Fruit fly (Drosophila melanogaster) whole organism, prepupa: ENCODE results near the gene me31B.

Source experiments
- Blimp-1 ChIP-seq: fragments of 200-800 bp; sonication (Bioruptor generic); optimal IDR thresholded peaks from 3 replicates; lab custom pipeline; 2017; ENCODE audit warnings: missing biosample characterization, missing genetic modification characterization, mild to moderate bottlenecking, moderate library complexity, missing genetic modification reagents
- CG11902 ChIP-seq: fragments of 200-800 bp; sonication (Bioruptor generic); optimal IDR thresholded peaks from 3 replicates; lab custom pipeline; 2016; ENCODE audit warnings: missing biosample characterization, missing genetic modification characterization
- CG16779 ChIP-seq: fragments of 200-800 bp; sonication (Bioruptor generic); optimal IDR thresholded peaks from 3 replicates; lab custom pipeline; 2017; ENCODE audit warnings: missing biosample characterization, mild to moderate bottlenecking, missing genetic modification characterization
- CG31627 ChIP-seq: fragments of 200-800 bp; sonication (Bioruptor generic); optimal IDR thresholded peaks from 3 replicates; lab custom pipeline; 2016; ENCODE audit warnings: missing biosample characterization, missing genetic modification characterization
- CG6854 ChIP-seq: fragments of 200-800 bp; sonication (Bioruptor generic); optimal IDR thresholded peaks from 2 replicates; lab custom pipeline; 2017; ENCODE audit warnings: missing biosample characterization, mild to moderate bottlenecking, missing genetic modification characterization
- Ets96B ChIP-seq: fragments of 200-800 bp; optimal IDR thresholded peaks from 2 replicates; lab custom pipeline; 2019; ENCODE audit warnings: missing biosample characterization, mild to moderate bottlenecking, missing genetic modification characterization, moderate library complexity
- Smox ChIP-seq: fragments of 200-800 bp; sonication (Bioruptor generic); optimal IDR thresholded peaks from 3 replicates; lab custom pipeline; 2016; ENCODE audit warnings: missing biosample characterization, missing genetic modification characterization
- Sox14 ChIP-seq: fragments of 200-800 bp; sonication (Bioruptor generic); optimal IDR thresholded peaks from 3 replicates; lab custom pipeline; 2016; ENCODE audit warnings: missing biosample characterization, missing genetic modification characterization
- fd59A ChIP-seq: fragments of 200-800 bp; sonication (Bioruptor generic); optimal IDR thresholded peaks from 2 replicates; lab custom pipeline; 2017; ENCODE audit warnings: missing biosample characterization, mild to moderate bottlenecking, missing genetic modification characterization, missing genetic modification reagents
- salr ChIP-seq, 2 experiments: fragments of 200-800 bp; sonication (Bioruptor generic); optimal IDR thresholded peaks; 3 replicates each; lab custom pipeline; 2016 to 2018; ENCODE audit warnings: missing biosample characterization in 2 of 2, missing genetic modification characterization in 2 of 2, mild to moderate bottlenecking in 1 of 2
- ss ChIP-seq, 2 experiments: fragments of 200-800 bp; sonication (Bioruptor generic); optimal IDR thresholded peaks; 2 replicates in 1 of 2; 3 replicates in 1 of 2; lab custom pipeline; 2017 to 2018; ENCODE audit warnings: mild to moderate bottlenecking in 2 of 2, missing biosample characterization in 2 of 2, missing genetic modification characterization in 2 of 2, moderate library complexity in 1 of 2

DNA sequence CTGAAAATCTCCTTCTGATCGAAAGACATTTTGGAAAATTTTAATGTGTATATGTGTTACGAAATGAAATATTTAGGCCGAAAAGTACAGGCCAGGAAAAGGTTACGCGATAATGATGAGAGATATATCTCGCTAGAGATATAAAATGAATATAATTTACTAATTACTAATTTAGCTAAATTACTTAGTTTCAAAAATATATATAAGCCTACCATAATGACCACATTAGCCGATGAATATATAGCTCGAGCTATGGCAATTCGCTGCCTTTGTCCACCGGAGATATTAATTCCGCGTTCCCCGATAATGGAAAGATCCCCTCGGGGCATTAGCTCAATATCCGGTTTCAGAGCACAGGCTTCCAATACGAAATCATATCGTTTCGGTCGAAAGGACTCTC lies 47.7 kb upstream of the me31B start, which contains the start of gene Fum4:
- no peak for TF ChIP-seq CG11902 (GFP tag; lab: Kevin White, UChicago)
- TF ChIP-seq CG31627 (GFP tag; lab: Kevin White, UChicago) = no peak
- no peak for TF ChIP-seq CG16779 (tag; lab: Kevin White, UChicago)
- no peak for TF ChIP-seq Sox14
- no peak for TF ChIP-seq ss (GFP tag; optimal IDR thresholded peaks at IDR 0.05; lab: Kevin White, UChicago)
- no peak for TF ChIP-seq salr (GFP tag; optimal IDR thresholded peaks at IDR 0.05; lab: Kevin White, UChicago)
- no peak for TF ChIP-seq Ets96B (tag; lab: Kevin White, UChicago)
- TF ChIP-seq fd59A (GFP tag; lab: Kevin White, UChicago) = no peak
- TF ChIP-seq Blimp-1 (GFP tag; lab: Kevin White, UChicago) = no peak
- no peak for TF ChIP-seq Smox (GFP tag; lab: Kevin White, UChicago)
- no peak for TF ChIP-seq CG6854 (GFP tag; lab: Kevin White, UChicago)
